Worm (Caenorhabditis elegans): ENCODE measurements around the gene C44C10.15.

C44C10.15 gene

DNA sequence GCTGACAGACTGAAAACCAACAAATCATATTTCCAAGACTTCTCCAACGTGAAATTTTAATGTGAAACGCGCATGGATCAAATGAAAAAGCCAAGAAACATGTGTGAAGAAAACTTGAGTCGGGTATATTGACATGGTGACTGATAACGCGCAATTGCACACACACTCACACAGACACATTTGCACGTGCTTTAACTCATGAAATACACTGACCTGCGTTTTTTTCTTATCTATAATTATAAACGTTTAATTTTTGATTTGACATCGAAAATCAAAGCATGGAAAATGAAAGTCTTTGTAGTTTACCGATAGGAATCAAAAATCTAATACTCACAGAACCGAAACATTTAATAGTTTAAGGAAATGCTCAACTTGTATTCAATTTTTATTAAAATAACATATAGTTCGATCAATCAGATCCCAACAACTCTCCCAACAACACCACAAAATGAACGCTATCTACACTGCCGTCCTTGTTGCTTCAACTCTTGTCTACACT is 38.5 kb upstream of the C44C10.15 start, which contains the start of gene nspa-9 (continued):
- peak; percentile 82 for TF ChIP-seq nhr-77 (tag; optimal IDR thresholded peaks at IDR 0.05)
- TF ChIP-seq R02D3.7 (tag; optimal IDR thresholded peaks at IDR 0.05): no peak
- peak in 1 of 2 experiments; percentile 81 for TF ChIP-seq unc-62 (GFP tag; optimal IDR thresholded peaks at IDR 0.05 in 1 of 2)
- no peak for TF ChIP-seq unc-62 (tag; optimal IDR thresholded peaks at IDR 0.05)
- peak; percentile 40 for TF ChIP-seq nhr-48 (tag; optimal IDR thresholded peaks at IDR 0.05)
- TF ChIP-seq spr-3 (GFP tag; optimal IDR thresholded peaks at IDR 0.05): no peak
- no peak for TF ChIP-seq dmd-9 (GFP tag; IDR thresholded peaks at IDR 0.05)
- no peak for TF ChIP-seq nhr-102 (tag; optimal IDR thresholded peaks at IDR 0.05)
- peak; percentile 80 for TF ChIP-seq nhr-28 (tag; optimal IDR thresholded peaks at IDR 0.05)
- no peak for TF ChIP-seq D1046.2 (GFP tag; IDR thresholded peaks at IDR 0.05)
- TF ChIP-seq daf-12 (tag; optimal IDR thresholded peaks at IDR 0.05): no peak
- no peak for TF ChIP-seq tag-97 (GFP tag; IDR thresholded peaks at IDR 0.05)
- no peak for TF ChIP-seq unc-39 (tag; optimal IDR thresholded peaks at IDR 0.05)
- TF ChIP-seq jun-1 (tag; optimal IDR thresholded peaks at IDR 0.05): no peak
- no peak for TF ChIP-seq ceh-28 (tag; optimal IDR thresholded peaks at IDR 0.05)
- TF ChIP-seq cey-2 (tag; optimal IDR thresholded peaks at IDR 0.05; ENCODE audit: borderline replicate concordance, insufficient read depth): no peak
- TF ChIP-seq lsy-2 (tag; optimal IDR thresholded peaks at IDR 0.05): no peak
- no peak for TF ChIP-seq hif-1 (tag; optimal IDR thresholded peaks at IDR 0.05)
- no peak for TF ChIP-seq ceh-82 (tag; optimal IDR thresholded peaks at IDR 0.05)
- TF ChIP-seq rbr-2 (tag; optimal IDR thresholded peaks at IDR 0.05): no peak
- TF ChIP-seq lin-39 (tag; optimal IDR thresholded peaks at IDR 0.05): no peak
- no peak for TF ChIP-seq Y48G9A.11 (GFP tag; IDR thresholded peaks at IDR 0.05)
- peak; percentile 15 to 87 for TF ChIP-seq mdl-1 (tag; optimal IDR thresholded peaks at IDR 0.05)
- TF ChIP-seq vab-7 (GFP tag; IDR thresholded peaks at IDR 0.05): no peak
- no peak for TF ChIP-seq lir-3 (tag; optimal IDR thresholded peaks at IDR 0.05)
- no peak for TF ChIP-seq ztf-11 (tag; optimal IDR thresholded peaks at IDR 0.05)
- TF ChIP-seq nhr-111 (GFP tag; optimal IDR thresholded peaks at IDR 0.05): no peak
- TF ChIP-seq F37D6.2 (tag; optimal IDR thresholded peaks at IDR 0.05): no peak
- no peak for TF ChIP-seq T26A8.4 (GFP tag; IDR thresholded peaks at IDR 0.05)
- TF ChIP-seq lin-1 (GFP tag; IDR thresholded peaks at IDR 0.05): 0 out of 2 replicates have a peak, but pooled peaks have one; percentile 19
- no peak for TF ChIP-seq lin-13 (GFP tag; optimal IDR thresholded peaks at IDR 0.05)
- TF ChIP-seq nhr-11 (tag; optimal IDR thresholded peaks at IDR 0.05): no peak
- TF ChIP-seq lin-15B (tag; optimal IDR thresholded peaks at IDR 0.05): no peak
- TF ChIP-seq mep-1 (tag; optimal IDR thresholded peaks at IDR 0.05): peak; percentile 25
- TF ChIP-seq lin-29 (GFP tag; IDR thresholded peaks at IDR 0.05): no peak
- TF ChIP-seq madf-9 (GFP tag; conservative IDR thresholded peaks at IDR 0.05): no peak
- TF ChIP-seq arid-1 (GFP tag; conservative IDR thresholded peaks at IDR 0.05): no peak
- peak; percentile 95 for TF ChIP-seq dmd-6 (GFP tag; IDR thresholded peaks at IDR 0.05)
- peak; percentile 39 for TF ChIP-seq mxl-3 (GFP tag; optimal IDR thresholded peaks at IDR 0.05)
- TF ChIP-seq sdz-12 (GFP tag; optimal IDR thresholded peaks at IDR 0.05): no peak
- no peak for TF ChIP-seq skn-1 (tag; optimal IDR thresholded peaks at IDR 0.05)
- no peak for TF ChIP-seq zip-11 (GFP tag; IDR thresholded peaks at IDR 0.05)
- TF ChIP-seq nhr-25 (tag; optimal IDR thresholded peaks at IDR 0.05; ENCODE audit: borderline replicate concordance, insufficient read depth): no peak
- TF ChIP-seq tra-1 (GFP tag; IDR thresholded peaks at IDR 0.05): no peak
- TF ChIP-seq fos-1 (tag; optimal IDR thresholded peaks at IDR 0.05): no peak
- no peak for TF ChIP-seq mdt-29 (GFP tag; IDR thresholded peaks at IDR 0.05)
- TF ChIP-seq ceh-62 (tag; optimal IDR thresholded peaks at IDR 0.05): no peak
- no peak for TF ChIP-seq F49E8.2 (tag; optimal IDR thresholded peaks at IDR 0.05; ENCODE audit: borderline replicate concordance)
- TF ChIP-seq zfp-2 (tag; optimal IDR thresholded peaks at IDR 0.05): no peak
- TF ChIP-seq egl-43 (GFP tag; IDR thresholded peaks at IDR 0.05): no peak
- TF ChIP-seq spr-1 (tag; optimal IDR thresholded peaks at IDR 0.05): no peak
- TF ChIP-seq ceh-20 (GFP tag; IDR thresholded peaks at IDR 0.05): no peak

Data from whole organism, L4 larva.